Worm (Caenorhabditis elegans) whole organism, mixed stage, embryonic: ENCODE measurements around the gene idpc-2.

Experiments
- bed-3 ChIP-seq: fragments of 200-800 bp; sonication (Bioruptor generic); optimal IDR thresholded peaks from 3 replicates; lab custom pipeline; 2018; ENCODE audit warnings: mild to moderate bottlenecking, missing genetic modification characterization, moderate library complexity, missing compliant biosample characterization
- blmp-1 ChIP-seq: fragments of 150-350 bp; optimal IDR thresholded peaks from 2 replicates; lab custom pipeline; 2014; ENCODE audit warnings: missing biosample characterization, missing genetic modification characterization
- ceh-39 ChIP-seq: fragments of 150-350 bp; optimal IDR thresholded peaks from 2 replicates; lab custom pipeline; 2014; ENCODE audit warnings: missing biosample characterization, missing genetic modification characterization
- ceh-43 ChIP-seq: fragments of 200-800 bp; sonication (Bioruptor generic); optimal IDR thresholded peaks from 2 replicates; lab custom pipeline; 2018; ENCODE audit warnings: mild to moderate bottlenecking, missing genetic modification characterization, moderate library complexity, missing compliant biosample characterization
- ces-1 ChIP-seq: fragments of 150-350 bp; optimal IDR thresholded peaks from 2 replicates; lab custom pipeline; 2014; ENCODE audit warnings: missing biosample characterization, missing genetic modification reagents, missing genetic modification characterization
- cnd-1 ChIP-seq: fragments of 200-800 bp; sonication (Bioruptor generic); optimal IDR thresholded peaks from 2 replicates; lab custom pipeline; 2018; ENCODE audit warnings: mild to moderate bottlenecking, missing genetic modification characterization, missing compliant biosample characterization
- drap-1 ChIP-seq: fragments of 200-800 bp; sonication (Bioruptor generic); optimal IDR thresholded peaks from 3 replicates; lab custom pipeline; 2018; ENCODE audit warnings: mild to moderate bottlenecking, missing genetic modification characterization, missing compliant biosample characterization
- elt-1 ChIP-seq: sonication (generic microtip); optimal IDR thresholded peaks from 2 replicates; lab custom pipeline; 2017; ENCODE audit warnings: missing genetic modification characterization, mild to moderate bottlenecking, missing compliant biosample characterization, antibody characterized with exemption, moderate library complexity, borderline replicate concordance; ENCODE audit not compliant: insufficient read depth
- elt-3 ChIP-seq: fragments of 150-350 bp; optimal IDR thresholded peaks from 2 replicates; lab custom pipeline; 2014; ENCODE audit warnings: missing biosample characterization, missing genetic modification characterization
- ham-2 ChIP-seq: fragments of 200-800 bp; sonication (Bioruptor generic); optimal IDR thresholded peaks from 2 replicates; lab custom pipeline; 2018; ENCODE audit warnings: mild to moderate bottlenecking, missing genetic modification characterization, missing compliant biosample characterization
- hlh-1 ChIP-seq: fragments of 150-350 bp; optimal IDR thresholded peaks from 2 replicates; lab custom pipeline; 2014; ENCODE audit warnings: missing biosample characterization, missing genetic modification reagents, missing genetic modification characterization
- lin-13 ChIP-seq: fragments of 150-350 bp; optimal IDR thresholded peaks from 2 replicates; lab custom pipeline; 2014; ENCODE audit warnings: missing biosample characterization, missing genetic modification characterization
- lin-32 ChIP-seq: fragments of 200-800 bp; sonication (Bioruptor generic); optimal IDR thresholded peaks from 2 replicates; lab custom pipeline; 2018; ENCODE audit warnings: mild to moderate bottlenecking, missing genetic modification characterization, missing compliant biosample characterization
- mep-1 ChIP-seq: fragments of 150-350 bp; optimal IDR thresholded peaks from 2 replicates; lab custom pipeline; 2017; ENCODE audit warnings: missing biosample characterization, missing genetic modification reagents, missing genetic modification characterization, inconsistent platforms
- mls-2 ChIP-seq: sonication (generic microtip); optimal IDR thresholded peaks from 2 replicates; lab custom pipeline; 2016; ENCODE audit warnings: mild to moderate bottlenecking, missing genetic modification characterization, moderate library complexity, missing compliant biosample characterization
- nhr-2 ChIP-seq: fragments of 150-350 bp; optimal IDR thresholded peaks from 2 replicates; lab custom pipeline; 2014; ENCODE audit warnings: missing biosample characterization, missing genetic modification characterization
- nhr-237 ChIP-seq: fragments of 150-350 bp; optimal IDR thresholded peaks from 2 replicates; lab custom pipeline; 2014; ENCODE audit warnings: missing biosample characterization, missing genetic modification characterization
- pha-4 ChIP-seq: fragments of 150-350 bp; optimal IDR thresholded peaks from 2 replicates; lab custom pipeline; 2018; ENCODE audit warnings: missing biosample characterization, missing genetic modification reagents, missing genetic modification characterization
- sem-2 ChIP-seq: fragments of 200-800 bp; sonication (Bioruptor generic); optimal IDR thresholded peaks from 2 replicates; lab custom pipeline; 2018; ENCODE audit warnings: mild to moderate bottlenecking, missing genetic modification characterization, missing compliant biosample characterization
- snpc-4 ChIP-seq: fragments of 150-350 bp; optimal IDR thresholded peaks from 2 replicates; lab custom pipeline; 2014; ENCODE audit warnings: missing biosample characterization, missing genetic modification characterization
- sptf-1 ChIP-seq: sonication (generic microtip); optimal IDR thresholded peaks from 2 replicates; lab custom pipeline; 2017; ENCODE audit warnings: mild to moderate bottlenecking, missing genetic modification characterization, moderate library complexity, missing compliant biosample characterization
- tbx-8 ChIP-seq: fragments of 200-800 bp; sonication (Bioruptor generic); optimal IDR thresholded peaks from 2 replicates; lab custom pipeline; 2018; ENCODE audit warnings: mild to moderate bottlenecking, missing genetic modification characterization, moderate library complexity, missing compliant biosample characterization
- unc-120 ChIP-seq: sonication (generic microtip); optimal IDR thresholded peaks from 2 replicates; lab custom pipeline; 2017; ENCODE audit warnings: missing genetic modification characterization, missing compliant biosample characterization; ENCODE audit not compliant: poor library complexity, severe bottlenecking
- unc-39 ChIP-seq: fragments of 150-350 bp; optimal IDR thresholded peaks from 2 replicates; lab custom pipeline; 2014; ENCODE audit warnings: missing biosample characterization, missing genetic modification characterization
- unc-62 ChIP-seq: fragments of 150-350 bp; optimal IDR thresholded peaks from 2 replicates; lab custom pipeline; 2014; ENCODE audit warnings: missing biosample characterization, missing genetic modification reagents, missing genetic modification characterization
- zip-8 ChIP-seq: fragments of 150-350 bp; optimal IDR thresholded peaks from 2 replicates; lab custom pipeline; 2014; ENCODE audit warnings: missing biosample characterization, missing genetic modification characterization
- ztf-11 ChIP-seq: fragments of 150-350 bp; optimal IDR thresholded peaks from 2 replicates; lab custom pipeline; 2014; ENCODE audit warnings: missing biosample characterization, missing genetic modification characterization

idpc-2 gene

ce11 chrV:8601420-8601819 lies 19.7 kb downstream of the idpc-2 start, which contains the start of gene F41E6.8:
TSS of gene F41E6.8 (minus strand) at chrV:8601520.
- TF ChIP-seq ztf-11 (tag; lab: Kevin White, UChicago), result no peak
- TF ChIP-seq nhr-237, result no peak
- no peak for TF ChIP-seq cnd-1 (tag; lab: Kevin White, UChicago)
- no peak for TF ChIP-seq nhr-2 (tag; lab: Kevin White, UChicago)
- TF ChIP-seq ceh-43 (GFP tag; lab: Kevin White, UChicago), result no peak
- no peak for TF ChIP-seq zip-8 (tag; lab: Kevin White, UChicago)
- TF ChIP-seq snpc-4 (tag; lab: Kevin White, UChicago), result no peak
- TF ChIP-seq sptf-1 (tag; lab: Kevin White, UChicago), result no peak
- TF ChIP-seq drap-1 (GFP tag; lab: Kevin White, UChicago), result no peak
- TF ChIP-seq ces-1 (GFP tag; lab: Kevin White, UChicago), result no peak

ce11 chrV:8599957-8600356 lies 21.2 kb downstream of the idpc-2 start:
- TF ChIP-seq blmp-1 (no peak), unc-120 (no peak), unc-39 (no peak), mls-2 (tag; lab: Kevin White, UChicago) (no peak), ceh-43 (GFP tag; lab: Kevin White, UChicago) (no peak), hlh-1 (tag; lab: Kevin White, UChicago) (no peak), ceh-39 (tag; lab: Kevin White, UChicago) (no peak), mep-1 (tag; lab: Kevin White, UChicago) (no peak), nhr-2 (tag; lab: Kevin White, UChicago) (no peak), elt-1 (tag; lab: Kevin White, UChicago) (no peak), bed-3 (GFP tag; lab: Kevin White, UChicago) (no peak), pha-4 (no peak), ham-2 (no peak), tbx-8 (GFP tag; lab: Kevin White, UChicago) (no peak), snpc-4 (tag; lab: Kevin White, UChicago) (no peak), lin-32 (GFP tag; lab: Kevin White, UChicago) (no peak), sptf-1 (tag; lab: Kevin White, UChicago) (no peak), cnd-1 (tag; lab: Kevin White, UChicago) (no peak), lin-13 (tag; lab: Kevin White, UChicago) (no peak), drap-1 (GFP tag; lab: Kevin White, UChicago) (no peak)

ce11 chrV:8599192-8599591 lies 21.9 kb downstream of the idpc-2 start, which contains the start of gene F41E6.7:
TSS of gene F41E6.7 (minus strand) at chrV:8599292.
- TF ChIP-seq mls-2 (tag; lab: Kevin White, UChicago) (no peak), elt-3 (tag; lab: Kevin White, UChicago) (no peak), hlh-1 (tag; lab: Kevin White, UChicago) (no peak), unc-120 (no peak), ham-2 (no peak)
- TF ChIP-seq, all 35 proteins: peak for 0

ce11 chrV:8594105-8594964 lies 26.8 kb downstream of the idpc-2 start, which contains the start of gene tag-196:
TSS of gene tag-196 (plus strand) at chrV:8594914.
- no peak for TF ChIP-seq ztf-11 (tag; lab: Kevin White, UChicago)
- TF ChIP-seq hlh-1 (tag; lab: Kevin White, UChicago), result peak; percentile 94
- peak; percentile 10 for TF ChIP-seq cnd-1 (tag; lab: Kevin White, UChicago)
- TF ChIP-seq nhr-2 (tag; lab: Kevin White, UChicago), result peak; percentile 11
- peak; percentile 95 for TF ChIP-seq ces-1 (GFP tag; lab: Kevin White, UChicago)
- no peak for TF ChIP-seq pha-4
- TF ChIP-seq unc-62 (GFP tag; lab: Kevin White, UChicago), result peak; percentile 11
- peak; percentile 20 for TF ChIP-seq unc-120

ce11 chrV:8592691-8593307 lies 28.3 kb downstream of the idpc-2 start:
- TF ChIP-seq unc-62 (GFP tag; lab: Kevin White, UChicago) (peak; percentile 59), ces-1 (GFP tag; lab: Kevin White, UChicago) (peak; percentile 86), sem-2 (GFP tag; lab: Kevin White, UChicago) (no peak)
- TF ChIP-seq, all 35 proteins: peak for 2
